Worm (Caenorhabditis elegans) whole organism, young adult: Measurements from ENCODE around the gene srlf-12.

Experiments used
- B0336.3 ChIP-seq: fragments of 200-800 bp; sonication (Bioruptor generic); IDR thresholded peaks from 2 replicates; pipeline ENCODE4 v1.3.6; 2022; ENCODE audit warnings: missing genetic modification characterization, missing compliant biosample characterization
- cebp-2 ChIP-seq: fragments of 200-800 bp; sonication (Bioruptor generic); IDR thresholded peaks from 2 replicates; pipeline ENCODE4 v1.3.6; 2022; ENCODE audit warnings: missing genetic modification characterization, missing compliant biosample characterization
- gei-17 ChIP-seq: fragments of 200-800 bp; sonication (Bioruptor generic); optimal IDR thresholded peaks from 2 replicates; lab custom pipeline; 2018; ENCODE audit warnings: mild to moderate bottlenecking, missing genetic modification characterization, missing compliant biosample characterization
- hmg-20 ChIP-seq: fragments of 200-800 bp; sonication (Bioruptor generic); IDR thresholded peaks from 2 replicates; pipeline ENCODE4 v1.3.6; 2022; ENCODE audit warnings: missing genetic modification reagents, missing genetic modification characterization, missing compliant biosample characterization
- nhr-179 ChIP-seq: sonication (generic microtip); optimal IDR thresholded peaks from 2 replicates; lab custom pipeline; 2016; ENCODE audit warnings: mild to moderate bottlenecking, missing genetic modification characterization, missing compliant biosample characterization
- tbx-9 ChIP-seq: sonication (generic microtip); optimal IDR thresholded peaks from 2 replicates; lab custom pipeline; 2016; ENCODE audit warnings: borderline replicate concordance, missing genetic modification characterization, inconsistent platforms, missing compliant biosample characterization
- unc-130 ChIP-seq: sonication (generic microtip); optimal IDR thresholded peaks from 2 replicates; lab custom pipeline; 2016; ENCODE audit warnings: missing genetic modification reagents, missing genetic modification characterization, missing compliant biosample characterization

DNA sequence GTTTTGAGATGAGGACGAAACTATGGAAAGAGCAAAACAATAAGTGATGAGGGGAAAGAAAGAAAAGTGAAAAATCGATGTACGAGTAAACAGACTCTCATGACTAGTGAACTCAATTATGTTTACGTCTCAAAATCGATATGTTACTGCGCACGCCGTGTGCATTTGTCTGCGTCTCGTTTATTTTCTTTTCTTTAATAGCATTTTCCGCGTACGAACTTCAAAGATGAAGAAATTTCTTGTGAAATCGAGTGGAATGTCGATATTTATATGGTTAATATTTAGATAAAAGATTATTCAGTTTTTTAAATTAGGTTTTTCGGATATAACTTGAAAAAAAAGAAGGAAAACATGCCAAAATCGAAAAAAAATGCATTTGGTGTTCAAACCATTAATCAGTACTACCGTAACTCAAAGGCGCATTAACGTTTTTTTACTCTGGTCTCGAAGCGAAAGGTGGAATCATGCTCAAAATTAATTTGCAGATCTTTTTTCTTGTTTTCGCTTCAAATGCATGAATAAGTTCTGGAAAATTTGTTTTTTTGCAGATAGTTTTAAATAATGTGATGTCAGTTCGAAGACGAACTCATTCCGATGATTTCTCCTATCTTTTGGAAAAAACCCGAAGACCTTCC is 45.1 kb upstream of the srlf-12 start, which contains the start of gene fic-1:
- no peak for TF ChIP-seq cebp-2
- TF ChIP-seq B0336.3, result no peak
- no peak for TF ChIP-seq unc-130
- TF ChIP-seq hmg-20 (GFP tag; lab: Robert Waterston, UW), result no peak
- TF ChIP-seq nhr-179 (tag; lab: Kevin White, UChicago), result no peak
- no peak for TF ChIP-seq gei-17 (GFP tag; lab: Kevin White, UChicago)
- TF ChIP-seq tbx-9 (tag; lab: Kevin White, UChicago), result no peak
